Fruit fly (Drosophila melanogaster): Measurements from ENCODE around the gene CG7800.

CG7800 gene

DNA sequence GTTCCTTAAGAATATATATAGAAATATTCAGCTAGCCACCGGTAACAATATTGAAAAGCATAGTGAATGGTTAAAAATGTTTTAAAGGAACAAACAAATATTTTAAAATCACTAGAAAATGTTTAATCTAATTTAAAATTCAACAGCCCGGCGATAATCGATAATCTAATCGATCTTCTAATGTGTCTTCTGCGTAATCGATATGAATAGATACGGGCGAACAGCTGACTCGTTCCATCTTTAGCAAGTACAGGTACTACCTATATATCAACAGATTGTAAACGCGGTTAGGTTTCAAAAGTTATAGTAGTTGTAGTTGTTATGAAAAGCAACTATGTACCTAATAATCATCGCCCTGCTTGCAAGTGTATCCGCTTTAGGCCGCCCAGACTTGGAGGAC lies at the start of gene CG7800:
TSS of gene CG7800 (plus strand) at position 231 of the 400 bp plus-strand sequence.
- no peak for TF ChIP-seq CTCF (optimal IDR thresholded peaks at IDR 0.05)
- TF ChIP-seq CG8478 (optimal IDR thresholded peaks at IDR 0.05), result no peak

- TF ChIP-seq CG8478 (optimal IDR thresholded peaks at IDR 0.05) (no peak), CTCF (optimal IDR thresholded peaks at IDR 0.05) (no peak)
These were observed 46.1 kb upstream of the CG7800 start for dm6 chr3R:8171489-8172161.

dm6 chr3R:8176058-8176673 lies 41.6 kb upstream of the CG7800 start:
- TF ChIP-seq CTCF (optimal IDR thresholded peaks at IDR 0.05), result no peak
- no peak for TF ChIP-seq CG8478 (optimal IDR thresholded peaks at IDR 0.05)

DNA sequence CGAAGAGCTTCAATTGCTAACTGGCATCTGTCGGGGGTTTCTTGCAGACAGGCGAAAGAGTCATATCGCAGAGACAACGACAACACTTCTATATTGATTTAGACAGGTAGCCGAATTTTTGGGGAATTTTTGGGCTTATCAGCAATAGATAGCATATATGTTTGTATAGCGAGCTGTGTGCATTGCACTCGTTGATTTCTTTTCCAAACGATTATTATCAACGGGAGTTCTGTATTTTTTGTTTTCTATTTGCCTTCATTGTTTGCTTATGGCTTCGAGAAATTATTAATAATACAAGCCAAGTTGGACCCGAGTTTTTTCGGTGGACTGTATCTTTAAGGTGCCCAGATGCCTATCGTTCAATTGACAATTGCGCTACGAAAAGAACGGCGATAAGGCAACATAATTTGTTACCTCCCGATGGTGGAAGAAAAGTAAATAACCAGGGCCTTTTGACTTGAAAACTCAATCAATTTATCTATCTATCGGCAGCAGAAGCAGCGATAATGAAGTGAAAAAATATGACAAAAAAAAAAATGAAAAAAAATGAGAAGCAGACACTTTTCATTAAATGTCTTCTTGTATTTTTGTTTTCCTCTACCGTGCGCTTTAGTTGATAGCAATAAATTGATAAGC lies 37.3 kb upstream of the CG7800 start:
- TF ChIP-seq CTCF (optimal IDR thresholded peaks at IDR 0.05), result no peak

DNA sequence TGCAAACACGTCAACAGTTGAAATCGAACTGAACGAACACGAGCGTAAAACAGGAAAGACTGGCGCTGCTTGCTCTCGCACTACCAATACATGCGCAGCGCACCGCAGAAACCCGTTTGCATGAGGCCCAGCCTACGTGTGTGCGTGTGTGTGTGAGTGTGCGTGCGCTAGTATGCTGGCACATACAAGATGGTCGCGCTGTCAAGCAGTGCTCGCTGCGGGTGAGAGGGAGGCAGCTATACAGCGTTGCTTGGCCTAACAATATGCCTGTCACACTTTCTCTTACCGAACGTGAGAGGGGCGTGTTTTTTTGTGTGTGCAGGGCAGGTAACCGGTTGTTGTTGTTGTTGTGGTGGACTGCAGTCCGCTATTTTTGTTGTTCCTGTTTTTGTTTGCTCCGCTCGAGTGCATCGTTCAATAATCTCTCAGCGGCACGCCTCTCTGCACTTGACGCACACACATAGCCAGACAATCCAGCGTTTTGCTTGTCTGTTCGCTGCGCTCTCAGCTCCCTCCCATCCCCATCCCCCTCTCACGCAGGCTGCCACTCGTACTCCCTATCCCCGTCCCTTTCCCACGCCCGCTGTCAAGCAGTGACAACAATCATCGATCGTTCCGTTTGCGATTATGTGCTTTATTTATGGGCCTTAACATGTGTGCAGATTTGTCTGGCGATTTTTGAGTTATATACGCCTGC lies 36.2 kb upstream of the CG7800 start, which contains the start of gene grn:
TSS of gene grn (minus strand) at position 33 of the 697 bp plus-strand sequence.
- peak; percentile 12 for TF ChIP-seq CG8478 (optimal IDR thresholded peaks at IDR 0.05)
- peak; percentile 20 to 65 for TF ChIP-seq CTCF (optimal IDR thresholded peaks at IDR 0.05)

dm6 chr3R:8183502-8183901 lies 34.3 kb upstream of the CG7800 start:
- TF ChIP-seq CTCF (optimal IDR thresholded peaks at IDR 0.05), result no peak
- no peak for TF ChIP-seq CG8478 (optimal IDR thresholded peaks at IDR 0.05)

dm6 chr3R:8187446-8188133 lies 30.2 kb upstream of the CG7800 start:
- TF ChIP-seq CG8478 (optimal IDR thresholded peaks at IDR 0.05), result no peak
- TF ChIP-seq CTCF (optimal IDR thresholded peaks at IDR 0.05), result no peak

- no peak for TF ChIP-seq CG8478 (optimal IDR thresholded peaks at IDR 0.05)
- no peak for TF ChIP-seq CTCF (optimal IDR thresholded peaks at IDR 0.05)
These were observed 28.3 kb upstream of the CG7800 start for dm6 chr3R:8189473-8189872.

dm6 chr3R:8190866-8191265 lies 26.9 kb upstream of the CG7800 start:
- TF ChIP-seq CG8478 (optimal IDR thresholded peaks at IDR 0.05) (peak; percentile 55), CTCF (optimal IDR thresholded peaks at IDR 0.05) (peak; percentile 47 to 54)

DNA sequence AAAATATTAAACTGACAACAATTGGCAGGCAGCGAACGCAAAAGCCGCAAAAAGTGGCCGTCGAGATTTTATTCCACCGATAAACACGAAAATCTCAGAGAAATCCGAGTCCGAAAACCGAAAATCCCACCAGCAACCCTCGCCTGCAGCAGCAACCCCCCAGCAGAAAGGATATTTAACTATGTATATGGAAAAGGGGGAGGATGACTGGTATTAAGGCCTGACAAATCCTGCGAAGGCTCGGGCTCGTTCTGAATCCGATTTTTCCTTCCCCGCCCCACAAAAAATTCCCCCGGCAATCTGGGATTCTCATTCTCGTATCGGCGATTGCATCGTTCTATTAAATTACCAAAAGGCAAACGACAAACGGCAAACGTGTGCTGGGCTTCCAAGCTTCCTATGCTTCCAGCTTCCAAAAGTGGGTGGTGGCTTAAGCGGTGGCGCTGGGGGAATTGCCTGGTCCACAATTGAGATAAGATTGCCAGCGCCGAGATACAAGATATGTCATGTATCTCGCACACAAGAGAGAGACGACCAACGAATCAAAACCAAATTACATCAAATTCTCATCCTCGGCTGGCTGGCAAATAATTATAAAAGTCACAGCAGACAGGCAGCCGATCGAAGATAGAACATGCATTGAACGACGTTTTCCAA lies 25.4 kb upstream of the CG7800 start:
- no peak for TF ChIP-seq CG8478 (optimal IDR thresholded peaks at IDR 0.05)
- no peak for TF ChIP-seq CTCF (optimal IDR thresholded peaks at IDR 0.05)

- no peak for TF ChIP-seq CTCF (optimal IDR thresholded peaks at IDR 0.05)
- TF ChIP-seq CG8478 (optimal IDR thresholded peaks at IDR 0.05), result no peak
These were observed 24.6 kb upstream of the CG7800 start for dm6 chr3R:8193120-8193519.

DNA sequence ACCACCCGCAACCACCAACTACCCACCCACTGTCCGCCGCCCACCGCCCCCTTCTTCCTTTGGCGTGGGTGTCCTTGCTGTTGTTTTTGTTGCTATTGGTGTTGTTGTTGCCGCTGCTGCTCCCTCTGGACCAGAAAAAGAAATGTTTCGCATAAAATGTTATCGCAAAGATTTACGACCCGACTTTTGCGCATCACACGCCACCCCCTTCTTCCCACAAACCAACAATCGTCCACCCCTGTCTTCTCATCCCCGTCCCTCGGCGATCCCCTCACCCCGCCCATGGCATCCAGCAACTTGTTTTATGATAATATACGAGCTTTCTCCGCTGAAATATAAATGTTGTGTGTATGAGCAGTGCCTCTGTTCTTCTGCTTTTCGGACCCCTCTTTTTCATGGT lies 22.7 kb upstream of the CG7800 start:
- TF ChIP-seq CTCF (optimal IDR thresholded peaks at IDR 0.05), result no peak
- TF ChIP-seq CG8478 (optimal IDR thresholded peaks at IDR 0.05), result no peak

DNA sequence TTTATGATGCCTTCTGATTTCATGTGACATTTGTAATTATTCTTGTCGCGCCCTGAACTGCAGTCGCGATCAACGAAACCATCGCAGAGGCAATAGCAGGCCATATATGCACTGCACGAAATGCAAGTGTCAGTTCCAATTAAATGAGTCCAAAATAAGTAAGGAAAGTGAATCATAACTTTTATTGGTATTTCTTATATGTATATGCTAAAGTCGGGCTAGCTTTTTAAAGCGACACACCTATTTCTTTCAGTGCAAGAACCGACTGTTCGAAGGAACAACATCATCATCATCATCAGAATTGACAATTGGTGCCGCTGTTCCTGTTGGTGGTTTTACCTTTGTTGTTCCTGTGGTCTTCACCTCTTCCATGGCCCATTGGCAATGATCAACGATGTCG lies 20.6 kb upstream of the CG7800 start:
- TF ChIP-seq CTCF (optimal IDR thresholded peaks at IDR 0.05), result no peak
- TF ChIP-seq CG8478 (optimal IDR thresholded peaks at IDR 0.05), result no peak

dm6 chr3R:8198320-8198719 lies 19.4 kb upstream of the CG7800 start:
- TF ChIP-seq CTCF (optimal IDR thresholded peaks at IDR 0.05), result no peak
- TF ChIP-seq CG8478 (optimal IDR thresholded peaks at IDR 0.05), result no peak

Measured in S2 (cell line).